Worm (Caenorhabditis elegans): ENCODE measurements around the gene R160.5.
"Not testable (repeated sequence)": the region's sequence is repeated elsewhere in the genome, so short reads cannot be mapped to it uniquely, and the experiment has no call there.

DNA sequence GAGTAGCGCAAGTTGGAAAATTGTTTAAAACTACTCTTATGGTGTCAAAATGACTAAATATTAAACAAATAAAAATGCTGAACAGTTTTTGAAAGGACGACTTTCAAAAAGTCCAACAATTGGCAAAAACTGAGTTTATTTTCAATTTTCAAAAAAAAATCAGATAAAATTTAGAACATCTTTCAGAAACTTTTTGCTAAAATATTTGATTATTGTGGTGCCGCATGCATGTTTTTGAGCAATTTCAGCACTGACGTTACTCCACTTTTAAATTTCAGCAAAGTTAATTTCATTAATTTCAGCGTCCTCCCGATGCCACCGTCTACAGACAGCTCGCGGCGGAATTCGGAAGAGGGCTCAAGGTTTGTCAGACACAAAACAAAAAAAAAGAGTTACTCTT is 31.3 kb downstream of the R160.5 start, which contains the start of gene cst-1:
- TF ChIP-seq hmbx-1 (tag; optimal IDR thresholded peaks at IDR 0.05); tbx-11 (GFP tag; IDR thresholded peaks at IDR 0.05); B0310.2 (tag; optimal IDR thresholded peaks at IDR 0.05); hmg-4 (GFP tag; optimal IDR thresholded peaks at IDR 0.05); ama-1 (optimal IDR thresholded peaks at IDR 0.05); sea-1 (GFP tag; conservative IDR thresholded peaks at IDR 0.05); ceh-13 (GFP tag; optimal IDR thresholded peaks at IDR 0.05); aly-1 (tag; optimal IDR thresholded peaks at IDR 0.05); scrt-1 (GFP tag; IDR thresholded peaks at IDR 0.05); flt-1 (GFP tag; IDR thresholded peaks at IDR 0.05); tbx-37 (GFP tag; conservative IDR thresholded peaks at IDR 0.05); tra-4 (tag; optimal IDR thresholded peaks at IDR 0.05); ceh-36 (tag; optimal IDR thresholded peaks at IDR 0.05); hnd-1 (tag; optimal IDR thresholded peaks at IDR 0.05): not testable (repeated sequence)
